Worm (Caenorhabditis elegans) whole organism, late embryonic: Measurements from ENCODE around the gene str-180.

Experiments
- C08G9.2 ChIP-seq: sonication (generic microtip); optimal IDR thresholded peaks from 2 replicates; lab custom pipeline; 2016; ENCODE audit warnings: mild to moderate bottlenecking, missing genetic modification characterization, moderate library complexity, missing compliant biosample characterization
- C38D4.7 ChIP-seq: fragments of 200-800 bp; sonication (Bioruptor generic); optimal IDR thresholded peaks from 2 replicates; lab custom pipeline; 2018; ENCODE audit warnings: mild to moderate bottlenecking, missing genetic modification characterization, moderate library complexity, missing compliant biosample characterization
- K09A11.1 ChIP-seq: sonication (generic microtip); optimal IDR thresholded peaks from 2 replicates; lab custom pipeline; 2017; ENCODE audit warnings: antibody characterized with exemption, mild to moderate bottlenecking, missing genetic modification characterization, missing compliant biosample characterization; ENCODE audit not compliant: insufficient read depth
- ahr-1 ChIP-seq: sonication (generic microtip); optimal IDR thresholded peaks from 2 replicates; lab custom pipeline; 2016; ENCODE audit warnings: missing genetic modification characterization, missing compliant biosample characterization
- ceh-14 ChIP-seq: sonication (generic microtip); optimal IDR thresholded peaks from 2 replicates; lab custom pipeline; 2016; ENCODE audit warnings: missing genotype, missing genetic modification characterization, missing compliant biosample characterization
- ceh-19 ChIP-seq: fragments of 200-800 bp; sonication (Bioruptor generic); optimal IDR thresholded peaks from 2 replicates; lab custom pipeline; 2018; ENCODE audit warnings: mild to moderate bottlenecking, missing genetic modification characterization, missing compliant biosample characterization
- ceh-2 ChIP-seq: sonication (generic microtip); optimal IDR thresholded peaks from 2 replicates; lab custom pipeline; 2016; ENCODE audit warnings: missing genotype, missing genetic modification characterization, missing compliant biosample characterization
- ceh-24 ChIP-seq: sonication (generic microtip); optimal IDR thresholded peaks from 2 replicates; lab custom pipeline; 2016; ENCODE audit warnings: mild to moderate bottlenecking, missing genetic modification characterization, missing compliant biosample characterization
- ceh-31 ChIP-seq: sonication (generic microtip); optimal IDR thresholded peaks from 2 replicates; lab custom pipeline; 2016; ENCODE audit warnings: missing genetic modification characterization, missing compliant biosample characterization
- ceh-34 ChIP-seq: sonication (generic microtip); optimal IDR thresholded peaks from 2 replicates; lab custom pipeline; 2016; ENCODE audit warnings: mild to moderate bottlenecking, missing genetic modification characterization, missing compliant biosample characterization
- ceh-45 ChIP-seq: fragments of 200-800 bp; sonication (Bioruptor generic); IDR thresholded peaks from 2 replicates; pipeline ENCODE4 v1.3.6; 2022; ENCODE audit warnings: missing genetic modification reagents, missing genetic modification characterization, missing compliant biosample characterization
- ceh-48 ChIP-seq: sonication (generic microtip); optimal IDR thresholded peaks from 2 replicates; lab custom pipeline; 2016; ENCODE audit warnings: missing genetic modification characterization, inconsistent platforms, missing compliant biosample characterization
- ceh-6 ChIP-seq: fragments of 200-800 bp; sonication (Bioruptor generic); optimal IDR thresholded peaks from 2 replicates; lab custom pipeline; 2018; ENCODE audit warnings: mild to moderate bottlenecking, missing genetic modification characterization, missing compliant biosample characterization
- ceh-9 ChIP-seq: sonication (generic microtip); optimal IDR thresholded peaks from 2 replicates; lab custom pipeline; 2016; ENCODE audit warnings: mild to moderate bottlenecking, missing genetic modification characterization, inconsistent platforms, missing compliant biosample characterization
- dmd-4 ChIP-seq: sonication (generic microtip); optimal IDR thresholded peaks from 2 replicates; lab custom pipeline; 2016; ENCODE audit warnings: borderline replicate concordance, missing genetic modification characterization, missing compliant biosample characterization
- elt-4 ChIP-seq: sonication (generic microtip); optimal IDR thresholded peaks from 2 replicates; lab custom pipeline; 2016; ENCODE audit warnings: missing genetic modification characterization, missing compliant biosample characterization
- eyg-1 ChIP-seq: sonication (generic microtip); optimal IDR thresholded peaks from 2 replicates; lab custom pipeline; 2016; ENCODE audit warnings: missing genotype, missing genetic modification characterization, missing compliant biosample characterization
- fax-1 ChIP-seq: sonication (generic microtip); optimal IDR thresholded peaks from 2 replicates; lab custom pipeline; 2016; ENCODE audit warnings: missing genotype, missing genetic modification characterization, missing compliant biosample characterization
- fkh-10 ChIP-seq: fragments of 150-350 bp; optimal IDR thresholded peaks from 2 replicates; lab custom pipeline; 2014; ENCODE audit warnings: missing biosample characterization, missing genetic modification reagents, missing genetic modification characterization
- hlh-13 ChIP-seq: fragments of 200-800 bp; sonication (Bioruptor generic); optimal IDR thresholded peaks from 2 replicates; lab custom pipeline; 2018; ENCODE audit warnings: mild to moderate bottlenecking, missing genetic modification characterization, missing compliant biosample characterization
- hlh-15 ChIP-seq: sonication (generic microtip); optimal IDR thresholded peaks from 2 replicates; lab custom pipeline; 2016; ENCODE audit warnings: missing genetic modification characterization, missing compliant biosample characterization
- hlh-30 ChIP-seq: sonication (generic microtip); optimal IDR thresholded peaks from 2 replicates; lab custom pipeline; 2017; ENCODE audit warnings: antibody characterized with exemption, missing genetic modification characterization, missing compliant biosample characterization; ENCODE audit not compliant: insufficient read depth
- hlh-6 ChIP-seq: sonication (generic microtip); optimal IDR thresholded peaks from 2 replicates; lab custom pipeline; 2016; ENCODE audit warnings: missing genotype, missing genetic modification characterization, missing compliant biosample characterization
- lin-11 ChIP-seq: fragments of 200-800 bp; sonication (Bioruptor generic); optimal IDR thresholded peaks from 2 replicates; lab custom pipeline; 2018; ENCODE audit warnings: mild to moderate bottlenecking, missing genetic modification characterization, missing compliant biosample characterization
- mec-3 ChIP-seq: sonication (generic microtip); optimal IDR thresholded peaks from 2 replicates; lab custom pipeline; 2016; ENCODE audit warnings: borderline replicate concordance, missing genetic modification characterization, missing compliant biosample characterization
- pag-3 ChIP-seq: sonication (generic microtip); optimal IDR thresholded peaks from 2 replicates; lab custom pipeline; 2016; ENCODE audit warnings: missing compliant biosample characterization, missing genetic modification characterization, borderline replicate concordance
- pax-1 ChIP-seq: fragments of 150-350 bp; optimal IDR thresholded peaks from 2 replicates; lab custom pipeline; 2014; ENCODE audit warnings: missing biosample characterization, missing genetic modification characterization
- pha-4 ChIP-seq: fragments of 150-350 bp; optimal IDR thresholded peaks from 2 replicates; lab custom pipeline; 2018; ENCODE audit warnings: missing biosample characterization, missing genetic modification reagents, missing genetic modification characterization
- pqm-1 ChIP-seq: sonication (generic microtip); optimal IDR thresholded peaks from 2 replicates; lab custom pipeline; 2016; ENCODE audit warnings: missing genetic modification characterization, missing compliant biosample characterization
- ref-2 ChIP-seq: sonication (generic microtip); optimal IDR thresholded peaks from 2 replicates; lab custom pipeline; 2016; ENCODE audit warnings: missing genetic modification characterization, missing compliant biosample characterization
- sdc-2 ChIP-seq: sonication (generic microtip); optimal IDR thresholded peaks from 2 replicates; lab custom pipeline; 2016; ENCODE audit warnings: missing genotype, missing genetic modification characterization, missing compliant biosample characterization
- sox-2 ChIP-seq: fragments of 200-800 bp; sonication (Bioruptor generic); IDR thresholded peaks from 2 replicates; pipeline ENCODE4 v1.3.6; 2022; ENCODE audit warnings: missing genetic modification reagents, missing genetic modification characterization, missing compliant biosample characterization
- tbx-7 ChIP-seq: sonication (generic microtip); optimal IDR thresholded peaks from 2 replicates; lab custom pipeline; 2016; ENCODE audit warnings: missing genotype, missing genetic modification characterization, missing compliant biosample characterization
- ttx-3 ChIP-seq: sonication (generic microtip); optimal IDR thresholded peaks from 2 replicates; lab custom pipeline; 2016; ENCODE audit warnings: missing genetic modification reagents, missing genetic modification characterization, missing compliant biosample characterization
- unc-42 ChIP-seq: sonication (generic microtip); optimal IDR thresholded peaks from 2 replicates; lab custom pipeline; 2016; ENCODE audit warnings: missing genotype, missing genetic modification characterization, missing compliant biosample characterization
- unc-86 ChIP-seq: sonication (generic microtip); optimal IDR thresholded peaks from 2 replicates; lab custom pipeline; 2016; ENCODE audit warnings: missing genetic modification characterization, missing compliant biosample characterization

str-180 gene

ce11 chrV:6699021-6699420 lies 30.4 kb upstream of the str-180 start:
- TF ChIP-seq tbx-7 (tag; lab: Kevin White, UChicago) (no peak), ceh-6 (no peak), C08G9.2 (tag; lab: Kevin White, UChicago) (no peak), lin-11 (tag; lab: Kevin White, UChicago) (no peak), eyg-1 (tag; lab: Kevin White, UChicago) (no peak), ceh-48 (tag; lab: Kevin White, UChicago) (no peak), K09A11.1 (tag; lab: Kevin White, UChicago) (no peak), sdc-2 (no peak), mec-3 (tag; lab: Kevin White, UChicago) (no peak), ceh-34 (tag; lab: Kevin White, UChicago) (no peak), unc-86 (tag; lab: Kevin White, UChicago) (no peak), pax-1 (tag; lab: Kevin White, UChicago) (no peak), ceh-2 (no peak), ceh-31 (tag; lab: Kevin White, UChicago) (no peak), fkh-10 (GFP tag; lab: Kevin White, UChicago) (no peak), pag-3 (tag; lab: Kevin White, UChicago) (no peak), elt-4 (tag; lab: Kevin White, UChicago) (no peak)
- TF ChIP-seq, all 69 proteins: peak for 0

ce11 chrV:6697552-6697951 lies 28.9 kb upstream of the str-180 start, which contains the start of gene W02F12.2:
Gene W02F12.2, minus strand, starts transcription at chrV:6697652.
- TF ChIP-seq sox-2 (GFP tag; lab: Robert Waterston, UW) (no peak), hlh-30 (tag; lab: Kevin White, UChicago) (no peak), pha-4 (no peak), C38D4.7 (GFP tag; lab: Kevin White, UChicago) (no peak), ceh-24 (no peak), ceh-19 (GFP tag; lab: Kevin White, UChicago) (no peak), ceh-45 (GFP tag; lab: Robert Waterston, UW) (no peak), ceh-9 (no peak), eyg-1 (tag; lab: Kevin White, UChicago) (no peak), ahr-1 (tag; lab: Kevin White, UChicago) (no peak), fax-1 (tag; lab: Kevin White, UChicago) (no peak), hlh-13 (GFP tag; lab: Kevin White, UChicago) (no peak), fkh-10 (GFP tag; lab: Kevin White, UChicago) (no peak), ceh-31 (tag; lab: Kevin White, UChicago) (no peak), unc-42 (tag; lab: Kevin White, UChicago) (no peak)

ce11 chrV:6694668-6695067 lies 26.0 kb upstream of the str-180 start, which contains the start of gene W02F12.8:
Gene W02F12.8, minus strand, starts transcription at chrV:6694768.
- TF ChIP-seq dmd-4 (tag; lab: Kevin White, UChicago) (no peak), ceh-45 (GFP tag; lab: Robert Waterston, UW) (no peak), ttx-3 (tag; lab: Kevin White, UChicago) (no peak), ref-2 (tag; lab: Kevin White, UChicago) (no peak), fkh-10 (GFP tag; lab: Kevin White, UChicago) (no peak), hlh-6 (tag; lab: Kevin White, UChicago) (no peak), ceh-6 (no peak)

ce11 chrV:6691813-6692351 lies 23.2 kb upstream of the str-180 start, which contains the start of gene mtl-1:
Gene mtl-1, minus strand, starts transcription at chrV:6691863.
- TF ChIP-seq lin-11 (tag; lab: Kevin White, UChicago) (no peak), C08G9.2 (tag; lab: Kevin White, UChicago) (no peak), fkh-10 (GFP tag; lab: Kevin White, UChicago) (no peak), hlh-15 (tag; lab: Kevin White, UChicago) (no peak), ref-2 (tag; lab: Kevin White, UChicago) (no peak), unc-42 (tag; lab: Kevin White, UChicago) (no peak), fax-1 (tag; lab: Kevin White, UChicago) (no peak), ceh-14 (tag; lab: Kevin White, UChicago) (no peak), pqm-1 (tag; lab: Kevin White, UChicago) (no peak)
